Worm (Caenorhabditis elegans) whole organism, L4 larva: Measurements from ENCODE around the gene nhr-51.

Experiments used
- D1046.2 ChIP-seq: fragments of 200-800 bp; sonication (Bioruptor generic); IDR thresholded peaks from 2 replicates; pipeline ENCODE4 v1.3.6; 2022; ENCODE audit warnings: missing genetic modification characterization, missing compliant biosample characterization
- Y5F2A.4 ChIP-seq: fragments of 200-800 bp; sonication (Bioruptor generic); optimal IDR thresholded peaks from 2 replicates; lab custom pipeline; 2018; ENCODE audit warnings: mild to moderate bottlenecking, missing genetic modification characterization, missing compliant biosample characterization
- aha-1 ChIP-seq: fragments of 150-350 bp; peaks from one replicate; lab custom pipeline; 2014; ENCODE audit warnings: missing biosample characterization, missing genetic modification characterization
- nhr-76 ChIP-seq: fragments of 150-350 bp; optimal IDR thresholded peaks from 2 replicates; lab custom pipeline; 2014; ENCODE audit warnings: missing biosample characterization, missing genetic modification characterization
- set-16 ChIP-seq: fragments of 200-800 bp; sonication (Bioruptor generic); IDR thresholded peaks from 2 replicates; pipeline ENCODE4 v1.3.6; 2022; ENCODE audit warnings: missing genetic modification reagents, missing genetic modification characterization, missing compliant biosample characterization

nhr-51 gene

ce11 chrV:15721431-15721830, 47.6 kb downstream of the nhr-51 start:
- TF ChIP-seq aha-1 (tag; lab: Kevin White, UChicago): peak; percentile 24
- no peak for TF ChIP-seq Y5F2A.4 (GFP tag; lab: Kevin White, UChicago)
- no peak for TF ChIP-seq nhr-76 (tag; lab: Kevin White, UChicago)
- TF ChIP-seq D1046.2: no peak
- TF ChIP-seq, all 104 proteins: peak for 1

ce11 chrV:15721888-15722287, 48.1 kb downstream of the nhr-51 start, which contains the start of gene srh-140:
TSS of gene srh-140 (plus strand) at chrV:15722188.
- TF ChIP-seq set-16 (GFP tag; lab: Robert Waterston, UW): no peak
